Worm (Caenorhabditis elegans) whole organism, L4/young adult: Measurements from ENCODE around the gene F13A2.9.

Source experiments
- dao-5 ChIP-seq: sonication (generic microtip); optimal IDR thresholded peaks from 2 replicates; lab custom pipeline; 2016; ENCODE audit warnings: missing genotype, missing genetic modification characterization, moderate library complexity, missing compliant biosample characterization
- him-1 ChIP-seq: sonication (generic microtip); optimal IDR thresholded peaks from 2 replicates; lab custom pipeline; 2016; ENCODE audit warnings: missing genotype, missing genetic modification reagents, missing genetic modification characterization, missing compliant biosample characterization

- no peak for TF ChIP-seq dao-5 (tag; lab: Kevin White, UChicago)
- no peak for TF ChIP-seq him-1
Observed at ce11 chrV:4346799-4347198, 40.5 kb downstream of the F13A2.9 start, which contains the start of gene mcm-7.
